Worm (Caenorhabditis elegans): ENCODE results near the gene rfip-2.

DNA sequence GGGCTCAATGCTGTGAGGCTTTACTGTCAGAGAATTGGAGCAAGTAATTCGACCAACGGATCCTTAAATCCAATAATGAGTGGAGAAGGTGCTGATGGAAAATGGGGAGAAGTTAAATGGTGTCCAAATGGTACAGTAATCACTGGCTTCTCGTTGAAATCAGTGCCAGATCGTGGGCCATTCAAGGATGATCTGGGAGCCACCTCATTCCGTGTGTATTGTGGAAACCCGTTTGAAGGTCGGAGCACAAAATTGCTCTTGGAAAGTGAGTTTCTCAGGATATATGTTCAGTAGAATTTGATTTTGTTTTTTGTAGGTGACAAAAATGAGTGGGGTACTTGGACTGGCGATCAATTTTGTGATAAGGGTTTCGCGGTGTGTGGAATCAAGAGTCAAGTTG, 47.8 kb upstream of the rfip-2 start:
- TF ChIP-seq lsy-2 (tag; optimal IDR thresholded peaks at IDR 0.05) (no peak), alr-1 (tag; optimal IDR thresholded peaks at IDR 0.05) (no peak), unc-39 (tag; optimal IDR thresholded peaks at IDR 0.05) (no peak), snpc-4 (tag; optimal IDR thresholded peaks at IDR 0.05) (no peak), unc-62 (GFP tag; optimal IDR thresholded peaks at IDR 0.05) (no peak), R02D3.7 (tag; optimal IDR thresholded peaks at IDR 0.05) (no peak), nhr-12 (tag; optimal IDR thresholded peaks at IDR 0.05) (no peak), ceh-82 (tag; optimal IDR thresholded peaks at IDR 0.05) (no peak), skn-1 (tag; optimal IDR thresholded peaks at IDR 0.05) (no peak), ceh-16 (tag; optimal IDR thresholded peaks at IDR 0.05) (no peak), egl-27 (tag; optimal IDR thresholded peaks at IDR 0.05) (no peak), Y55F3AM.14 (GFP tag; optimal IDR thresholded peaks at IDR 0.05) (no peak), lin-39 (tag; optimal IDR thresholded peaks at IDR 0.05) (no peak), unc-55 (GFP tag; optimal IDR thresholded peaks at IDR 0.05) (no peak)

Data from whole organism, L2 larva.